Fruit fly (Drosophila melanogaster) whole organism, embryonic: Measurements from ENCODE around the gene EAChm.

Experiments
- Adf1 ChIP-seq: fragments of 200-800 bp; sonication (Bioruptor generic); IDR thresholded peaks from 2 replicates; pipeline ENCODE4 v1.3.6; 2022; ENCODE audit warnings: missing biosample characterization, missing genetic modification characterization
- Awh ChIP-seq: fragments of 200-800 bp; sonication (Bioruptor generic); IDR thresholded peaks from 2 replicates; pipeline ENCODE4, ENCODE4 v1.3.6; 2022; ENCODE audit warnings: missing biosample characterization, missing genetic modification characterization
- B-H1 ChIP-seq: fragments of 200-800 bp; sonication (Bioruptor generic); IDR thresholded peaks from 3 replicates; pipeline ENCODE4 v1.3.6; 2022; ENCODE audit warnings: missing biosample characterization, missing genetic modification characterization
- BEAF-32 ChIP-seq: fragments of 200-800 bp; sonication (Bioruptor generic); optimal IDR thresholded peaks from 3 replicates; lab custom pipeline; 2017; ENCODE audit warnings: missing biosample characterization, missing genetic modification characterization, mild to moderate bottlenecking, moderate library complexity, missing genetic modification reagents
- Blimp-1 ChIP-seq: fragments of 200-800 bp; sonication (Bioruptor generic); optimal IDR thresholded peaks from 3 replicates; lab custom pipeline; 2018; ENCODE audit warnings: missing biosample characterization, missing genetic modification characterization, mild to moderate bottlenecking, moderate library complexity, missing genetic modification reagents
- CG10147 ChIP-seq: fragments of 200-800 bp; sonication (Bioruptor generic); optimal IDR thresholded peaks from 2 replicates; lab custom pipeline; 2019; ENCODE audit warnings: missing biosample characterization, mild to moderate bottlenecking, missing genetic modification characterization, moderate library complexity
- CG11504 ChIP-seq: fragments of 200-800 bp; sonication (Bioruptor generic); optimal IDR thresholded peaks from 3 replicates; lab custom pipeline; 2019; ENCODE audit warnings: missing biosample characterization, mild to moderate bottlenecking, missing genetic modification characterization, moderate library complexity
- CG12299 ChIP-seq: fragments of 200-800 bp; sonication (Bioruptor generic); optimal IDR thresholded peaks from 2 replicates; lab custom pipeline; 2018; ENCODE audit warnings: missing biosample characterization, mild to moderate bottlenecking, missing genetic modification characterization
- CG13287 ChIP-seq: fragments of 200-800 bp; sonication (Bioruptor generic); IDR thresholded peaks from 2 replicates; pipeline ENCODE4 v1.3.6; 2022; ENCODE audit warnings: missing biosample characterization, missing genetic modification characterization; ENCODE audit not compliant: partially characterized antibody
- CG14014 ChIP-seq: fragments of 200-800 bp; sonication (Bioruptor generic); IDR thresholded peaks from 2 replicates; pipeline ENCODE4 v1.3.6; 2022; ENCODE audit warnings: missing biosample characterization, missing genetic modification characterization
- CG17359 ChIP-seq: fragments of 200-800 bp; sonication (Bioruptor generic); optimal IDR thresholded peaks from 3 replicates; lab custom pipeline; 2018; ENCODE audit warnings: missing biosample characterization, mild to moderate bottlenecking, missing genetic modification characterization, moderate library complexity
- CG31365 ChIP-seq: fragments of 200-800 bp; sonication (Bioruptor generic); optimal IDR thresholded peaks from 2 replicates; lab custom pipeline; 2018; ENCODE audit warnings: missing biosample characterization, mild to moderate bottlenecking, missing genetic modification characterization
- CG3163 ChIP-seq: fragments of 200-800 bp; sonication (Bioruptor generic); optimal IDR thresholded peaks from 3 replicates; lab custom pipeline; 2016; ENCODE audit warnings: missing biosample characterization, missing genetic modification characterization
- CG42726 ChIP-seq: fragments of 200-800 bp; sonication (Bioruptor generic); IDR thresholded peaks from 2 replicates; pipeline ENCODE4 v1.3.6; 2022; ENCODE audit warnings: missing biosample characterization, missing genetic modification characterization; ENCODE audit not compliant: partially characterized antibody
- CG4707 ChIP-seq: fragments of 200-800 bp; sonication (Bioruptor generic); optimal IDR thresholded peaks from 2 replicates; lab custom pipeline; 2018; ENCODE audit warnings: missing biosample characterization, mild to moderate bottlenecking, missing genetic modification characterization, moderate library complexity
- CG6765 ChIP-seq: fragments of 200-800 bp; sonication (Bioruptor generic); optimal IDR thresholded peaks from 3 replicates; lab custom pipeline; 2017; ENCODE audit warnings: missing biosample characterization, mild to moderate bottlenecking, missing genetic modification characterization
- CG6854 ChIP-seq: fragments of 200-800 bp; sonication (Bioruptor generic); optimal IDR thresholded peaks from 3 replicates; lab custom pipeline; 2017; ENCODE audit warnings: missing biosample characterization, mild to moderate bottlenecking, missing genetic modification characterization
- CoRest ChIP-seq: fragments of 200-800 bp; sonication (Bioruptor generic); optimal IDR thresholded peaks from 3 replicates; lab custom pipeline; 2018; ENCODE audit warnings: missing biosample characterization, mild to moderate bottlenecking, missing genetic modification characterization, moderate library complexity
- Doc2 ChIP-seq: fragments of 200-800 bp; sonication (Bioruptor generic); IDR thresholded peaks from 2 replicates; pipeline ENCODE4 v1.3.6; 2022; ENCODE audit warnings: missing biosample characterization, missing genetic modification characterization
- Dp ChIP-seq: fragments of 200-800 bp; sonication (Bioruptor generic); optimal IDR thresholded peaks from 2 replicates; lab custom pipeline; 2018; ENCODE audit warnings: missing biosample characterization, mild to moderate bottlenecking, missing genetic modification characterization, moderate library complexity
- HLH4C ChIP-seq: fragments of 200-800 bp; sonication (Bioruptor generic); IDR thresholded peaks from 3 replicates; pipeline ENCODE4 v1.3.6; 2022; ENCODE audit warnings: missing biosample characterization, missing genetic modification characterization; ENCODE audit not compliant: partially characterized antibody
- HmgD ChIP-seq: fragments of 200-800 bp; sonication (Bioruptor generic); optimal IDR thresholded peaks from 3 replicates; lab custom pipeline; 2016; ENCODE audit warnings: missing biosample characterization, missing genetic modification characterization
- Hmr ChIP-seq: fragments of 200-800 bp; sonication (Bioruptor generic); optimal IDR thresholded peaks from 3 replicates; lab custom pipeline; 2017; ENCODE audit warnings: mild to moderate bottlenecking, missing biosample characterization, missing genetic modification reagents, missing genetic modification characterization
- Mad ChIP-seq: fragments of 200-800 bp; sonication (Bioruptor generic); optimal IDR thresholded peaks from 2 replicates; lab custom pipeline; 2016; ENCODE audit warnings: missing biosample characterization, missing genetic modification characterization
- Nf-YC ChIP-seq: fragments of 200-800 bp; optimal IDR thresholded peaks from 3 replicates; lab custom pipeline; 2019; ENCODE audit warnings: missing biosample characterization, mild to moderate bottlenecking, missing genetic modification characterization, moderate library complexity
- Sry-δ ChIP-seq: fragments of 200-800 bp; sonication (Bioruptor generic); optimal IDR thresholded peaks from 2 replicates; lab custom pipeline; 2016; ENCODE audit warnings: missing biosample characterization, missing genetic modification characterization
- ab ChIP-seq: fragments of 200-800 bp; sonication (Bioruptor generic); optimal IDR thresholded peaks from 2 replicates; lab custom pipeline; 2016; ENCODE audit warnings: missing biosample characterization, missing genetic modification characterization
- bab2 ChIP-seq: fragments of 200-800 bp; sonication (Bioruptor generic); optimal IDR thresholded peaks from 2 replicates; lab custom pipeline; 2016; ENCODE audit warnings: missing biosample characterization, missing genetic modification characterization
- ci ChIP-seq: fragments of 200-800 bp; sonication (Bioruptor generic); IDR thresholded peaks from 3 replicates; pipeline ENCODE4 v1.3.6; 2022; ENCODE audit warnings: missing biosample characterization, missing genetic modification characterization
- croc ChIP-seq: fragments of 200-800 bp; sonication (Bioruptor generic); conservative IDR thresholded peaks from 3 replicates; pipeline ENCODE4 v1.3.6; 2022; ENCODE audit warnings: missing biosample characterization, missing genetic modification characterization
- dmrt99B ChIP-seq: fragments of 200-800 bp; sonication (Bioruptor generic); optimal IDR thresholded peaks from 2 replicates; lab custom pipeline; 2018; ENCODE audit warnings: missing biosample characterization, mild to moderate bottlenecking, missing genetic modification characterization, moderate library complexity
- emc ChIP-seq: fragments of 200-800 bp; sonication (Bioruptor generic); optimal IDR thresholded peaks from 2 replicates; lab custom pipeline; 2016; ENCODE audit warnings: missing biosample characterization, missing genetic modification characterization
- en ChIP-seq: fragments of 200-800 bp; sonication (Bioruptor generic); optimal IDR thresholded peaks from 2 replicates; lab custom pipeline; 2016; ENCODE audit warnings: missing biosample characterization, missing genetic modification characterization
- esg ChIP-seq: fragments of 200-800 bp; sonication (Bioruptor generic); conservative IDR thresholded peaks from 2 replicates; pipeline ENCODE4 v1.3.6; 2022; ENCODE audit warnings: missing biosample characterization, missing genetic modification characterization
- gcm ChIP-seq: fragments of 200-800 bp; sonication (Bioruptor generic); optimal IDR thresholded peaks from 2 replicates; lab custom pipeline; 2019; ENCODE audit warnings: missing biosample characterization, mild to moderate bottlenecking, missing genetic modification characterization, moderate library complexity
- gem ChIP-seq: fragments of 200-800 bp; sonication (Bioruptor generic); optimal IDR thresholded peaks from 2 replicates; lab custom pipeline; 2019; ENCODE audit warnings: missing biosample characterization, mild to moderate bottlenecking, missing genetic modification characterization, moderate library complexity
- gsb-n ChIP-seq: fragments of 200-800 bp; sonication (Bioruptor generic); optimal IDR thresholded peaks from 3 replicates; lab custom pipeline; 2018; ENCODE audit warnings: missing biosample characterization, mild to moderate bottlenecking, missing genetic modification characterization
- jumu ChIP-seq: fragments of 200-800 bp; sonication (Bioruptor generic); optimal IDR thresholded peaks from 3 replicates; lab custom pipeline; 2016; ENCODE audit warnings: missing biosample characterization, missing genetic modification characterization
- ken ChIP-seq: fragments of 200-800 bp; sonication (Bioruptor generic); IDR thresholded peaks from 3 replicates; pipeline ENCODE4 v1.3.6; 2022; ENCODE audit warnings: missing biosample characterization, missing genetic modification characterization
- lbe ChIP-seq: fragments of 200-800 bp; sonication (Bioruptor generic); optimal IDR thresholded peaks from 2 replicates; lab custom pipeline; 2016; ENCODE audit warnings: missing biosample characterization, mild to moderate bottlenecking, missing genetic modification characterization
- lmd ChIP-seq: fragments of 200-800 bp; sonication (Bioruptor generic); IDR thresholded peaks from 2 replicates; pipeline ENCODE4 v1.3.6; 2022; ENCODE audit warnings: missing biosample characterization, missing genetic modification characterization
- nau ChIP-seq: fragments of 200-800 bp; sonication (Bioruptor generic); optimal IDR thresholded peaks from 3 replicates; lab custom pipeline; 2017; ENCODE audit warnings: missing biosample characterization, mild to moderate bottlenecking, missing genetic modification characterization, missing genetic modification reagents
- pita ChIP-seq: fragments of 200-800 bp; sonication (Bioruptor generic); optimal IDR thresholded peaks from 2 replicates; lab custom pipeline; 2017; ENCODE audit warnings: missing biosample characterization, mild to moderate bottlenecking, missing genetic modification characterization
- pzg ChIP-seq: fragments of 200-800 bp; sonication (Bioruptor generic); optimal IDR thresholded peaks from 3 replicates; lab custom pipeline; 2018; ENCODE audit warnings: missing biosample characterization, mild to moderate bottlenecking, missing genetic modification characterization, moderate library complexity
- scrt ChIP-seq: fragments of 200-800 bp; sonication (Bioruptor generic); optimal IDR thresholded peaks from 2 replicates; lab custom pipeline; 2018; ENCODE audit warnings: missing biosample characterization, mild to moderate bottlenecking, missing genetic modification characterization, moderate library complexity
- sima ChIP-seq: fragments of 200-800 bp; sonication (Bioruptor generic); optimal IDR thresholded peaks from 2 replicates; lab custom pipeline; 2016; ENCODE audit warnings: missing biosample characterization, missing genetic modification characterization
- tup ChIP-seq: fragments of 200-800 bp; sonication (Bioruptor generic); optimal IDR thresholded peaks from 2 replicates; lab custom pipeline; 2016; ENCODE audit warnings: missing biosample characterization, mild to moderate bottlenecking, missing genetic modification characterization, moderate library complexity
- unc-4 ChIP-seq: fragments of 200-800 bp; sonication (Bioruptor generic); IDR thresholded peaks from 2 replicates; pipeline ENCODE4 v1.3.6; 2022; ENCODE audit warnings: missing biosample characterization, missing genetic modification characterization; ENCODE audit not compliant: partially characterized antibody
- unpg ChIP-seq: fragments of 200-800 bp; sonication (Bioruptor generic); optimal IDR thresholded peaks from 3 replicates; lab custom pipeline; 2018; ENCODE audit warnings: missing biosample characterization, mild to moderate bottlenecking, missing genetic modification characterization, moderate library complexity
- usp ChIP-seq: fragments of >200 bp; optimal IDR thresholded peaks from 2 replicates; lab custom pipeline; 2017; ENCODE audit warnings: missing biosample characterization, missing genetic modification characterization
- yki ChIP-seq: fragments of >200 bp; optimal IDR thresholded peaks from 3 replicates; lab custom pipeline; 2018

Gene EAChm

DNA sequence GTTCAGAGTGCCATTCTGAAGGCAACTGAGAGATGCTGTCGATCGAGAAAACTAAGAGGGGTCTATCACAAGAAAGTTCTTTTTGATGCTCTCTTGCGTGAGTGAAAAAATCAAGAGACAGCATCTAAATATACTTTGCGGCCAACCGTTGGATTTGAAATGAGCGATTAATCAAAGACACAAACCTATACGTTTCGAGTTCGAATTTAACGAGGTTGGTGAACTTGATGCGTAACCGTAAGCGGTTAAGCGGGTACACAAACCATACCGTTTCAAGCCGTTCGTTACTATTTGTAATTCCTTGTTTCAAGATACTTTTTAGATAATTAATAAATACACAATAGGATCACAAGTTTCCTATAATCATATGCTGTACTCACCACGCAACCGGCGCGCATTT is 17.6 kb downstream of the EAChm start (continued):
- TF ChIP-seq Sry-δ (GFP tag; lab: Kevin White, UChicago), result peak; percentile 7
- TF ChIP-seq CG3163 (GFP tag; lab: Kevin White, UChicago), result peak; percentile 74
- TF ChIP-seq pzg (GFP tag; lab: Kevin White, UChicago), result peak; percentile 11
- TF ChIP-seq BEAF-32 (GFP tag; lab: Kevin White, UChicago), result peak; percentile 17
- TF ChIP-seq unpg (GFP tag; lab: Kevin White, UChicago), result no peak
- TF ChIP-seq Doc2 (GFP tag; lab: Robert Waterston, UW), result no peak
- TF ChIP-seq Awh (GFP tag; lab: Robert Waterston, UW), result no peak
- no peak for TF ChIP-seq bab2 (GFP tag; lab: Kevin White, UChicago)
- no peak for TF ChIP-seq unc-4 (GFP tag; lab: Robert Waterston, UW)
- TF ChIP-seq ken (GFP tag; lab: Robert Waterston, UW), result no peak
- no peak for TF ChIP-seq en (GFP tag; lab: Kevin White, UChicago)
- peak; percentile 0 for TF ChIP-seq HmgD (GFP tag; lab: Kevin White, UChicago)
- no peak for TF ChIP-seq Mad (GFP tag; lab: Kevin White, UChicago)
- TF ChIP-seq scrt (GFP tag; lab: Kevin White, UChicago), result no peak
- TF ChIP-seq CG6765 (GFP tag; lab: Kevin White, UChicago), result no peak
- TF ChIP-seq B-H1 (GFP tag; lab: Robert Waterston, UW), result no peak
- TF ChIP-seq yki, result no peak
- 0 out of 3 replicates have a peak, but pooled peaks have one; percentile 41 for TF ChIP-seq ci
- no peak for TF ChIP-seq dmrt99B (tag; lab: Kevin White, UChicago)
- TF ChIP-seq HLH4C (GFP tag; lab: Robert Waterston, UW), result no peak
- no peak for TF ChIP-seq Adf1 (GFP tag; lab: Robert Waterston, UW)
- no peak for TF ChIP-seq gsb-n (tag; lab: Kevin White, UChicago)
- TF ChIP-seq emc (GFP tag; lab: Kevin White, UChicago), result no peak
- TF ChIP-seq pita (GFP tag; lab: Kevin White, UChicago), result peak; percentile 67
- TF ChIP-seq CG6854, result no peak
- TF ChIP-seq jumu (GFP tag; lab: Kevin White, UChicago), result no peak
- TF ChIP-seq gcm (GFP tag; lab: Kevin White, UChicago), result peak; percentile 11
- no peak for TF ChIP-seq sima (GFP tag; lab: Kevin White, UChicago)
- TF ChIP-seq CG42726, result no peak
- no peak for TF ChIP-seq CG10147
- no peak for TF ChIP-seq Hmr (GFP tag; lab: Kevin White, UChicago)
- no peak for TF ChIP-seq lmd (GFP tag; lab: Robert Waterston, UW)
- TF ChIP-seq CoRest (tag; lab: Kevin White, UChicago), result no peak
- no peak for TF ChIP-seq nau
- no peak for TF ChIP-seq Blimp-1 (GFP tag; lab: Kevin White, UChicago)
- TF ChIP-seq Dp (GFP tag; lab: Kevin White, UChicago), result peak; percentile 5
- no peak for TF ChIP-seq CG17359 (tag; lab: Kevin White, UChicago)
- TF ChIP-seq CG12299 (tag; lab: Kevin White, UChicago), result no peak
- peak; percentile 42 for TF ChIP-seq CG13287 (GFP tag; lab: Robert Waterston, UW)
- TF ChIP-seq Nf-YC (tag; lab: Kevin White, UChicago), result no peak
- TF ChIP-seq lbe (GFP tag; lab: Kevin White, UChicago), result no peak
- TF ChIP-seq CG31365 (tag; lab: Kevin White, UChicago), result peak; percentile 3
- TF ChIP-seq CG4707 (GFP tag; lab: Kevin White, UChicago), result no peak
- TF ChIP-seq CG11504 (tag; lab: Kevin White, UChicago), result peak; percentile 71
- no peak for TF ChIP-seq usp
- no peak for TF ChIP-seq gem (tag; lab: Kevin White, UChicago)
- TF ChIP-seq croc, result no peak
- no peak for TF ChIP-seq ab
- TF ChIP-seq esg (GFP tag; lab: Robert Waterston, UW), result no peak
- TF ChIP-seq CG14014, result no peak
- TF ChIP-seq tup (GFP tag; lab: Kevin White, UChicago), result no peak
